Worm (Caenorhabditis elegans) whole organism, L3 larva: ENCODE measurements around the gene dmd-6.

Experiments
- daf-12 ChIP-seq: fragments of 150-350 bp; optimal IDR thresholded peaks from 2 replicates; lab custom pipeline; 2014; ENCODE audit warnings: missing biosample characterization, missing genetic modification reagents, missing genetic modification characterization
- elt-3 ChIP-seq, 3 experiments: fragments of 150-350 bp in 1 of 3; sonication (generic microtip) in 2 of 3; optimal IDR thresholded peaks; 2 replicates in 2 of 3; 4 replicates in 1 of 3; lab custom pipeline; 2014 to 2017; ENCODE audit warnings: missing biosample characterization in 3 of 3, missing genetic modification characterization in 3 of 3
- hmg-11 ChIP-seq: sonication (generic microtip); optimal IDR thresholded peaks from 2 replicates; lab custom pipeline; 2016; ENCODE audit warnings: missing genetic modification characterization, missing compliant biosample characterization
- nhr-25 ChIP-seq: sonication (generic microtip); optimal IDR thresholded peaks from 2 replicates; lab custom pipeline; 2017; ENCODE audit warnings: missing biosample characterization, missing genetic modification characterization
- nhr-43 ChIP-seq: sonication (generic microtip); optimal IDR thresholded peaks from 2 replicates; lab custom pipeline; 2016; ENCODE audit warnings: mild to moderate bottlenecking, missing genetic modification characterization, missing compliant biosample characterization; ENCODE audit not compliant: poor library complexity, severe bottlenecking
- snpc-4 ChIP-seq: fragments of 150-350 bp; optimal IDR thresholded peaks from 2 replicates; lab custom pipeline; 2014; ENCODE audit warnings: missing biosample characterization, missing genetic modification characterization
- unc-62 ChIP-seq: fragments of 150-350 bp; sonication (generic microtip); optimal IDR thresholded peaks from 4 replicates; lab custom pipeline; 2014; ENCODE audit warnings: missing biosample characterization, missing genetic modification reagents, missing genetic modification characterization

DNA sequence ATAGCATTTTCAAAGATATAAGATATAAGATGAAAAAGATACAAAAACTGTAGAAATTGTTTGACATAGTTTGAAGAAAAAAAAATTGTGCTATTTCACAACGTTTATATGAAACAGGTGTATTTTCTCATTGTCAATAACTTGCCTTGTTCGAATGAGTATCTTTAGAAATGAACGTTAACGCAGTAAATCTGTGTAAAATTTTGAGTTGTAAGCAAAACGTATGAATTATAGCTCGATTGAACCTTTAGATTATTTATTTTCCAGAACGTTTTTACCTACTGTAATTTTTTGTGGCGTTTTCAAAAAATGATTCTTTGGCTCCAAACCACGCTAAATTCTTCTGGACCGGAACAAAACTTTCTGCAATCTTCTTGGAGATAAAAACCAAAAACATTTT lies 15.3 kb downstream of the dmd-6 start:
- TF ChIP-seq hmg-11 (tag; lab: Kevin White, UChicago), result no peak
- TF ChIP-seq daf-12 (tag; lab: Kevin White, UChicago), result no peak
- TF ChIP-seq nhr-43 (tag; lab: Kevin White, UChicago), result no peak
- no peak for TF ChIP-seq snpc-4
- TF ChIP-seq unc-62 (GFP tag; lab: Kevin White, UChicago), result no peak
- TF ChIP-seq nhr-25 (tag; lab: Kevin White, UChicago), result no peak
- TF ChIP-seq elt-3 (tag; optimal IDR thresholded peaks at IDR 0.05; lab: Kevin White, UChicago), result no peak
